Worm (Caenorhabditis elegans): ENCODE results near the gene T04G9.4.
A peak's percentile ranks its signal among the peaks of the same experiment; 100 is the strongest.

T04G9.4 gene

DNA sequence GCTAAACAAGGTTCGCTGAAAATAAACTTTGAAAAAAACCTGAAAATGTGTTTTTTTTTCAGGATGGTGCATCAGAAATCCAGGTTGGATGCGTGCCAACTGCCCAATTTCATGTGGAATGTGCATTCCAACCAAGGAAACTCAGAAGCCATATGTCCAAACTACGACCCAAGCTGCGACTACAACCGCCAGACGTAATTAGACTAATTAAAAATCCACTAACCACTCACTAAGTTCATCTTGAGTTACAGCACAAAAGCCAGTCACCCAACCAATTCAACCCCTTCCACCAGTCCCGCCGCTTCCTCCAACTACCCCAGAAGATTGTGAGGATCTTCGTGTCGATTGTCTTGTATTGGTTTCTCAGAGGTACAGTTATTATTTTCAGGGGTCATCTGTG, 7.0 kb downstream of the T04G9.4 start:
- TF ChIP-seq him-1 (tag; optimal IDR thresholded peaks at IDR 0.05) (no peak), dao-5 (tag; optimal IDR thresholded peaks at IDR 0.05) (no peak), W03F9.2 (tag; optimal IDR thresholded peaks at IDR 0.05) (no peak)

DNA sequence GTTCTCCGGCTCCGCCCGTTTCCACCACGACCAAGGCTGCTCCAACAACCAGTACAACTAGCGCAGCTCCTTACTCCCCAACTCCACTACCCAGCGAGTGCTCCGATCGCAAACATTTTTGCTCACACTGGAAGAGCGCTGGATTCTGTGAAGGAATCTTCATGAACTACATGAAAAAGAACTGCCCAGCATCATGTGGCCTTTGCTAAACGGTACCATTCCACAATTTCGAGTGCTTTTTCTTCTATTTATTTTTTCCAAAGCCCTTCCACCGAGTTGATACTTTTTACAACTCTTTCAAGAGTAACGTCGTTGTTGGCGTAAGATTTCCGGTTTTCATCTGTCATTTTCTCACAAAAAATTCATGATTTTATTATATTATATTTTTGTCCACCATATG, 7.8 kb downstream of the T04G9.4 start:
- TF ChIP-seq dao-5 (tag; optimal IDR thresholded peaks at IDR 0.05) = no peak
- TF ChIP-seq W03F9.2 (tag; optimal IDR thresholded peaks at IDR 0.05) = no peak
- no peak for TF ChIP-seq him-1 (tag; optimal IDR thresholded peaks at IDR 0.05)

DNA sequence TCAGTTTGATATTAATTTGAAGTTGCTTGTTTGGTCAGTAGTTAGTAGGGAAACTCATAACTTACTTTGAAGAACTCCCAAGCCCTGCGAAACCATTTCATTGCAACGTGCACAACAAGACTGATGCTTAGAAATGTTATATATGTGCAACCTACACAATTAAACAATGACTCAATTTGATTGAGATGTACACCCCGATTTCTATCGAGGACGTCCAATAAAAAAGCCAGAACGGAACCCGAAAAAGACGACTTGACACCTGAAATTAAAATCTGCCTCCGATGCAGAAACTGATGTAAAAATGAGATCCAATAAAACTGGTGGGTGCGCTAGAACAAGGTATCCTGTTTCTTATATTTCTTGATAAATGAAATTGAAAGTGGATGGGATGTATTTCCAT, 12.6 kb downstream of the T04G9.4 start, which contains the start of gene T04G9.6:
Gene T04G9.6, minus strand, starts transcription at position 101 of the 400 bp plus-strand sequence.
- TF ChIP-seq him-1 (tag; optimal IDR thresholded peaks at IDR 0.05) (no peak), dao-5 (tag; optimal IDR thresholded peaks at IDR 0.05) (no peak), W03F9.2 (tag; optimal IDR thresholded peaks at IDR 0.05) (no peak)

DNA sequence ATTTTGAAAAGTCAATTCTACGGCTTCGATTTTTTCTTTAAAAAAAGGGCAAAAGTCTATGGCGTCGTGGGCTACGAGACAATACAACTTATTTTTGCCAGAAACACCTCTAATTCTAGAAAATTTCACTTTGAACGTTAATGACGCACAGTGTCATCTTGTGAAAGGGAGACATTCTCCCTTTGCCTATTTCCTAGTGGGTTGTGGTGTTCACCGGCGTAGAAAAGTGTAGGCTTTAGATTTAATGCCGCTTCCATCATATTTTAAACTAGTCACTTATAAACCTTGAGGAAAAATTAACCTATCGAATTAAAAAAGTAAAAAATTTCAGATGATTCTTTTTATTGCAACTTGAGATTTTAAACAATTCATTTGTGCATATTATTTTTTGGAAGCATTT, 13.1 kb downstream of the T04G9.4 start:
- TF ChIP-seq dao-5 (tag; optimal IDR thresholded peaks at IDR 0.05) (no peak), him-1 (tag; optimal IDR thresholded peaks at IDR 0.05) (no peak), W03F9.2 (tag; optimal IDR thresholded peaks at IDR 0.05) (no peak)

- no peak for TF ChIP-seq W03F9.2 (tag; optimal IDR thresholded peaks at IDR 0.05)
- TF ChIP-seq him-1 (tag; optimal IDR thresholded peaks at IDR 0.05) = no peak
- TF ChIP-seq dao-5 (tag; optimal IDR thresholded peaks at IDR 0.05) = no peak
Measured at ce11 chrX:787992-788391, 15.7 kb downstream of the T04G9.4 start, which contains the start of gene attf-5. Gene attf-5 (plus strand): TSS chrX:788353.

ce11 chrX:789848-790247, 17.6 kb downstream of the T04G9.4 start:
- TF ChIP-seq W03F9.2 (tag; optimal IDR thresholded peaks at IDR 0.05) (no peak), dao-5 (tag; optimal IDR thresholded peaks at IDR 0.05) (no peak), him-1 (tag; optimal IDR thresholded peaks at IDR 0.05) (no peak)

DNA sequence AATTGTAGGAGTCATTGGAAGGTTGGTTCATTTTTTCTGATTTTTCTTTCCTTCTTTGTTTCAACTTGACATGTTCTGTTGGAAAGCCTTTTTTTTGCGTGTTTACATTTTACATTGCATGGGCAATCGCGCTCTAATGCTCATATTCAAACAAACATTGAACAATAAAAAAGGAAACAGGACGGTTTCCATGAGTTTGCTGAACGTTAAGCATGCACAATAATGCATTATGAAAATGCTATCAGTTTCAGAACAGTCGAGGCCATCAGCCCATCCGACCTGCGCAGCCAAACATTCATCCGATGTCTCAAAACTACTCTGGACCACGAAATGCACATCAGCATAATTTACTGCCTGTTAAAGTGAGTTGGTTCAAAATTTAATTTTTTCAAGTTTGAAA, 18.3 kb downstream of the T04G9.4 start:
- TF ChIP-seq W03F9.2 (tag; optimal IDR thresholded peaks at IDR 0.05) (no peak), dao-5 (tag; optimal IDR thresholded peaks at IDR 0.05) (no peak)

DNA sequence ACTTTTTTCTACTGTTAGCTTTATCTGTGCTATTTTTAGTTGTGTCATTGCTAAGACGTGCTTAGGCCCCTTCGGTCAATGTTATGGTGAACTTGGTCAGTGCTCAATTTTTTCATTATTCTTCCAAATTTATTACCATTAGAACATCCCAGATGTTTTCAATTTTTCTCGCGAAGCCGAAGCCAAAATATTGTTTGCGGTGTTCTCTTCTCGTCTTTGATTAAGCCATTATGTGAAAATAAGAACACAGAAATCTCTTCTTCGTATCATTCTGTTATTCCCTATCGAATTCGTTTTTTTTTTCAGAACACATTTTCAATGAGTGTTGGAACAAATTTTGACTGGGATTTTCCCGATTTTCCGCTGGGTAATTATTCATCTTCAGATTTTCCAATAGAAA, 30.2 kb downstream of the T04G9.4 start, which contains the start of gene gtr-1:
Gene gtr-1, plus strand, starts transcription at position 301 of the 400 bp plus-strand sequence.
- TF ChIP-seq W03F9.2 (tag; optimal IDR thresholded peaks at IDR 0.05) (no peak), dao-5 (tag; optimal IDR thresholded peaks at IDR 0.05) (no peak), him-1 (tag; optimal IDR thresholded peaks at IDR 0.05) (no peak)

DNA sequence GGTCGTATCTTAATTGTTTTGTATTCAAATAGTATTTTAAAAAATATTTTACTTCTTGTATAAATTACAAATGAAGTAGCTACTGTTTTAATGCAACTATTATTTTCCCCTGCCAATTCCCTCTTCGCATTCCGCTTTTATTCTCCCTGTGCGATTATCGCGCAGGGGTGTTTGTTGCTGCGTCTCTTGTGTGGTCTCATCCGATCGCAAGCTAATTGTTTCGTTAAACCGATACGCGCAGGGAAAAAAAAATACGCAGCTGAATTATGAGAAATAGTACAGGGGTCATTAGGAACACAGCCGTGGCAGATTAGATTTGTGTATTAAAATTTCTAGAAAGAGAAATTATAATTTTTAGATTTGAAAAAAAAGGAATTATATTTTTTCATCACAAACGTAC, 34.2 kb downstream of the T04G9.4 start:
- peak; percentile 67 for TF ChIP-seq dao-5 (tag; optimal IDR thresholded peaks at IDR 0.05)
- peak; percentile 99 for TF ChIP-seq him-1 (tag; optimal IDR thresholded peaks at IDR 0.05)
- peak; percentile 98 for TF ChIP-seq W03F9.2 (tag; optimal IDR thresholded peaks at IDR 0.05)

DNA sequence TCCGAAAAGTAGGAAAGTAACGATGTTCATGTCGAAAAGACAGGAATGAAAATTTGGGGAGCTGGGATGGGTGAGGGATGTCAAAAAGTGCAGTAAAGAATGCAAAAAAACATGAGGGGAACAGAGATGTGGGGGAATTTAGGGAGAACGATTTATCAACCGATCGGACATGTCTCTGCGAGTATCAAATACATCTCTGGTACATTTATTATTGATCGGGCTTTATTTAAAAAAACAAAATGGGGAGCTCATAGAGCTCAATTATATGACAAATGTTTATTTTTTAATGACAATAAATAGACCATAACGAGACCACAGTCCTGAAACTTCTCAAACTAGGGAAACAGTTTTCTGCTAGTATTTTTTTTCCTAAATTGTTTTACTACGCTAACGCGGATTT, 38.4 kb downstream of the T04G9.4 start, which contains the start of gene F25E2.2:
Gene F25E2.2, minus strand, starts transcription at position 101 of the 400 bp plus-strand sequence.
- no peak for TF ChIP-seq him-1 (tag; optimal IDR thresholded peaks at IDR 0.05)
- TF ChIP-seq dao-5 (tag; optimal IDR thresholded peaks at IDR 0.05) = no peak
- no peak for TF ChIP-seq W03F9.2 (tag; optimal IDR thresholded peaks at IDR 0.05)

ce11 chrX:812264-812663, 40.0 kb downstream of the T04G9.4 start:
- TF ChIP-seq dao-5 (tag; optimal IDR thresholded peaks at IDR 0.05) (no peak), W03F9.2 (tag; optimal IDR thresholded peaks at IDR 0.05) (no peak), him-1 (tag; optimal IDR thresholded peaks at IDR 0.05) (no peak)

DNA sequence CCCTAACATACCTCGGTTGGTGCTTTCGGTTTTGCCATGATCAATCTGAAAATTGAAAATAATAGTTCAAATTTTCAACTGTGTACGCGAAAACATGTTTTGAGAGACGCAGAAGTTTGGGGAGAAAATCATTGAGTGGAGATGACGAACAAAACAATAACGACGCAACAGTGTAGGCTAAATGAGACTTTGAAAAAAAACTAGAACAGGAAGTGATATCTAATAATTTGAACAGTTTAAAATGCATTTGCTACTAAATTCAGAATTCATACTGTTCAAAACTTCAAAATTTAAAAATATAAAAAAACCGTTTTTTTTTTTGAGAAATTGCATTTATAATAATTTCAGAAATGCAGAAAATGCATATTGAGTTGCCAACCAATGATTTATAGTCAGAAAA, 40.8 kb downstream of the T04G9.4 start, which contains the start of gene F25E2.3:
Gene F25E2.3, minus strand, starts transcription at position 101 of the 400 bp plus-strand sequence.
- no peak for TF ChIP-seq him-1 (tag; optimal IDR thresholded peaks at IDR 0.05)
- no peak for TF ChIP-seq W03F9.2 (tag; optimal IDR thresholded peaks at IDR 0.05)
- no peak for TF ChIP-seq dao-5 (tag; optimal IDR thresholded peaks at IDR 0.05)

DNA sequence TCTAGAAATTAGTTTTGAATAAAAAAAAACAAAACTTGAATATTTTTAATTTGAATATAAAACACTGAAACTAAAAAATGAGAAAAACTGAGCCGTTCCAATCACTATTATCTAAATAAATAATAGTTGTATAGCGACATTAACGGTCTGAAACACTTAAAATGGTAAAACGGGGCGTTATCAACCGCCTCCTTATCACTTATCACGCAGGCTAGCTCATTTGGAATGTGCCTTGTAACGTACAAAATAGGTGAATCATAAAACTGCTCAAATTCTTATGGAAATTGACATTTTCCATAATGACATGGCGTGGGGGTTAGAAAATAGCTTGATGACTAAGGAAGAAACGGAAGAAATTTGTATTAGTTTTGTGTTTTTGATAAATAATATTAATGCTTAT, 43.7 kb downstream of the T04G9.4 start, which contains the start of gene ifd-2:
Gene ifd-2, minus strand, starts transcription at position 1 of the 400 bp plus-strand sequence.
- no peak for TF ChIP-seq dao-5 (tag; optimal IDR thresholded peaks at IDR 0.05)
- no peak for TF ChIP-seq him-1 (tag; optimal IDR thresholded peaks at IDR 0.05)
- no peak for TF ChIP-seq W03F9.2 (tag; optimal IDR thresholded peaks at IDR 0.05)

- no peak for TF ChIP-seq him-1 (tag; optimal IDR thresholded peaks at IDR 0.05)
- TF ChIP-seq dao-5 (tag; optimal IDR thresholded peaks at IDR 0.05) = no peak
- no peak for TF ChIP-seq W03F9.2 (tag; optimal IDR thresholded peaks at IDR 0.05)
Measured at ce11 chrX:817984-818383, 45.7 kb downstream of the T04G9.4 start.

DNA sequence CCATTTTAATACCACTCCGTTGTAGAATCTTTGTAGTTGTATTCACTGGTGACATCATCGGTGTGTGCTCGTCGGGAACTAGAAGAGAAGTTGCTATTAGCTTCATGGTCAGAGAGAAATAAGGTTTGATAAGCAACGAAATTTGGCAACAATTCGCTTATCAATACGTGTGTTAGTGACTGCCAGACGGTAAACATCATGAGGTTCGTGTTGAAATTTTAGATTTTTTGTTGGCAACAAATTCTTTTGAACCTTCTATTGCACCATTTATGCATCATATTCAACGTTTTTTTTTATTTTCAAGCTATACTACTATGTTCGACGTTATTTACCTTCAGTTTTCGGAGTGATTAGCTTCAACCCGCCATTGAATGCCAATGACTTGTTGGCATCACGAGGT, 51.5 kb downstream of the T04G9.4 start:
- no peak for TF ChIP-seq him-1 (tag; optimal IDR thresholded peaks at IDR 0.05)
- TF ChIP-seq W03F9.2 (tag; optimal IDR thresholded peaks at IDR 0.05) = no peak
- no peak for TF ChIP-seq dao-5 (tag; optimal IDR thresholded peaks at IDR 0.05)

Measured in whole organism, L4/young adult.